Worm (Caenorhabditis elegans) whole organism, L4 larva: ENCODE measurements around the gene C47E8.1.

Experiments
- D1046.2 ChIP-seq: fragments of 200-800 bp; sonication (Bioruptor generic); IDR thresholded peaks from 2 replicates; pipeline ENCODE4 v1.3.6; 2022; ENCODE audit warnings: missing genetic modification characterization, missing compliant biosample characterization
- F10B5.3 ChIP-seq: sonication (generic microtip); optimal IDR thresholded peaks from 2 replicates; lab custom pipeline; 2016; ENCODE audit warnings: mild to moderate bottlenecking, missing genetic modification characterization, missing compliant biosample characterization
- F26F4.8 ChIP-seq: fragments of 200-800 bp; sonication (Bioruptor generic); conservative IDR thresholded peaks from 2 replicates; pipeline ENCODE4 v1.3.6; 2022; ENCODE audit warnings: missing genetic modification characterization, missing compliant biosample characterization
- F37D6.2 ChIP-seq: sonication (generic microtip); optimal IDR thresholded peaks from 2 replicates; lab custom pipeline; 2016; ENCODE audit warnings: mild to moderate bottlenecking, missing genetic modification characterization, missing compliant biosample characterization
- F49E8.2 ChIP-seq: sonication (generic microtip); optimal IDR thresholded peaks from 2 replicates; lab custom pipeline; 2016; ENCODE audit warnings: missing compliant biosample characterization, mild to moderate bottlenecking, missing genetic modification characterization, borderline replicate concordance
- R02D3.7 ChIP-seq: fragments of 150-350 bp; sonication (generic microtip); optimal IDR thresholded peaks from 3 replicates; lab custom pipeline; 2014; ENCODE audit warnings: missing biosample characterization, missing genetic modification characterization
- T26A8.4 ChIP-seq: fragments of 200-800 bp; sonication (Bioruptor generic); IDR thresholded peaks from 2 replicates; pipeline ENCODE4 v1.3.6; 2022; ENCODE audit warnings: missing genetic modification characterization, missing compliant biosample characterization
- Y48G9A.11 ChIP-seq: fragments of 200-800 bp; sonication (Bioruptor generic); IDR thresholded peaks from 2 replicates; pipeline ENCODE4 v1.3.6; 2022; ENCODE audit warnings: missing genetic modification reagents, missing genetic modification characterization, missing compliant biosample characterization
- ama-1 ChIP-seq: fragments of 150-350 bp; optimal IDR thresholded peaks from 2 replicates; lab custom pipeline; 2014; ENCODE audit warnings: inconsistent platforms, mixed read lengths
- arid-1 ChIP-seq: fragments of 200-800 bp; sonication (Bioruptor generic); conservative IDR thresholded peaks from 2 replicates; pipeline ENCODE4 v1.3.6; 2022; ENCODE audit warnings: missing genetic modification reagents, missing genetic modification characterization, missing compliant biosample characterization
- ceh-28 ChIP-seq: fragments of 150-350 bp; optimal IDR thresholded peaks from 2 replicates; lab custom pipeline; 2014; ENCODE audit warnings: missing biosample characterization, missing genetic modification reagents, missing genetic modification characterization
- ceh-44 ChIP-seq: fragments of 200-800 bp; sonication (Bioruptor generic); IDR thresholded peaks from 2 replicates; pipeline ENCODE4 v1.3.6; 2022; ENCODE audit warnings: missing genetic modification reagents, missing genetic modification characterization, missing compliant biosample characterization
- daf-12 ChIP-seq: fragments of 150-350 bp; optimal IDR thresholded peaks from 2 replicates; lab custom pipeline; 2014; ENCODE audit warnings: missing biosample characterization, missing genetic modification reagents, missing genetic modification characterization
- daf-16 ChIP-seq, 3 experiments: sonication (generic microtip); optimal IDR thresholded peaks; 2 replicates each; lab custom pipeline; 2016 to 2017; ENCODE audit warnings: missing genetic modification characterization in 3 of 3, missing genetic modification reagents in 3 of 3, mild to moderate bottlenecking in 2 of 3, missing compliant biosample characterization in 2 of 3, missing biosample characterization in 1 of 3, moderate library complexity in 1 of 3
- daf-8 ChIP-seq: fragments of 200-800 bp; sonication (Bioruptor generic); IDR thresholded peaks from 2 replicates; pipeline ENCODE4 v1.3.6; 2022; ENCODE audit warnings: missing genetic modification characterization, missing compliant biosample characterization
- dmd-6 ChIP-seq: fragments of 200-800 bp; sonication (Bioruptor generic); IDR thresholded peaks from 2 replicates; pipeline ENCODE4 v1.3.6; 2022; ENCODE audit warnings: missing genetic modification reagents, missing genetic modification characterization, missing compliant biosample characterization
- dmd-8 ChIP-seq: fragments of 200-800 bp; sonication (Bioruptor generic); IDR thresholded peaks from 2 replicates; pipeline ENCODE4 v1.3.6; 2022; ENCODE audit warnings: missing genetic modification characterization, missing compliant biosample characterization
- dpl-1 ChIP-seq: fragments of 150-350 bp; optimal IDR thresholded peaks from 2 replicates; lab custom pipeline; 2014; ENCODE audit warnings: missing biosample characterization, missing genetic modification reagents, missing genetic modification characterization
- duxl-1 ChIP-seq: sonication (generic microtip); optimal IDR thresholded peaks from 2 replicates; lab custom pipeline; 2016; ENCODE audit warnings: mild to moderate bottlenecking, missing genetic modification characterization, moderate library complexity, missing compliant biosample characterization; ENCODE audit not compliant: poor library complexity
- dve-1 ChIP-seq: sonication (generic microtip); optimal IDR thresholded peaks from 2 replicates; lab custom pipeline; 2017; ENCODE audit warnings: antibody characterized with exemption, mild to moderate bottlenecking, missing genetic modification characterization, missing compliant biosample characterization; ENCODE audit not compliant: insufficient read depth
- egl-27 ChIP-seq: sonication (generic microtip); optimal IDR thresholded peaks from 3 replicates; lab custom pipeline; 2017; ENCODE audit warnings: missing biosample characterization, missing genetic modification reagents, missing genetic modification characterization
- fkh-10 ChIP-seq: fragments of 150-350 bp; optimal IDR thresholded peaks from 2 replicates; lab custom pipeline; 2014; ENCODE audit warnings: missing biosample characterization, missing genetic modification reagents, missing genetic modification characterization
- hlh-11 ChIP-seq: fragments of 200-800 bp; sonication (Bioruptor generic); optimal IDR thresholded peaks from 2 replicates; lab custom pipeline; 2018; ENCODE audit warnings: mild to moderate bottlenecking, missing genetic modification characterization, missing compliant biosample characterization
- hlh-30 ChIP-seq: sonication (generic microtip); optimal IDR thresholded peaks from 2 replicates; lab custom pipeline; 2017; ENCODE audit warnings: antibody characterized with exemption, mild to moderate bottlenecking, missing genetic modification characterization, missing compliant biosample characterization; ENCODE audit not compliant: insufficient read depth
- lin-29 ChIP-seq: fragments of 200-800 bp; sonication (Bioruptor generic); IDR thresholded peaks from 2 replicates; pipeline ENCODE4 v1.3.6; 2022; ENCODE audit warnings: missing genetic modification reagents, missing genetic modification characterization, missing compliant biosample characterization
- lin-38 ChIP-seq: fragments of 200-800 bp; sonication (Bioruptor generic); IDR thresholded peaks from 2 replicates; pipeline ENCODE4 v1.3.6; 2022; ENCODE audit warnings: missing genetic modification reagents, missing genetic modification characterization, missing compliant biosample characterization
- madf-5 ChIP-seq, 2 experiments: fragments of 200-800 bp; sonication (Bioruptor generic); IDR thresholded peaks; 2 replicates each; pipeline ENCODE4 v1.3.6; 2022; ENCODE audit warnings: missing compliant biosample characterization in 2 of 2, missing genetic modification characterization in 2 of 2
- mes-2 ChIP-seq: sonication (generic microtip); optimal IDR thresholded peaks from 2 replicates; lab custom pipeline; 2016; ENCODE audit warnings: missing genotype, mild to moderate bottlenecking, missing genetic modification characterization, missing compliant biosample characterization; ENCODE audit not compliant: poor library complexity, severe bottlenecking
- nhr-10 ChIP-seq: fragments of 150-350 bp; optimal IDR thresholded peaks from 2 replicates; lab custom pipeline; 2014; ENCODE audit warnings: missing biosample characterization, missing genetic modification characterization
- nhr-237 ChIP-seq: sonication (generic microtip); optimal IDR thresholded peaks from 2 replicates; lab custom pipeline; 2017; ENCODE audit warnings: missing biosample characterization, missing genetic modification characterization
- nhr-28 ChIP-seq: fragments of 150-350 bp; optimal IDR thresholded peaks from 2 replicates; lab custom pipeline; 2014; ENCODE audit warnings: missing biosample characterization, missing genetic modification characterization
- nhr-42 ChIP-seq: fragments of 200-800 bp; sonication (Bioruptor generic); IDR thresholded peaks from 2 replicates; pipeline ENCODE4 v1.3.6; 2022; ENCODE audit warnings: missing genetic modification characterization, missing compliant biosample characterization
- nhr-6 ChIP-seq: fragments of 150-350 bp; optimal IDR thresholded peaks from 2 replicates; lab custom pipeline; 2014; ENCODE audit warnings: missing biosample characterization, missing genetic modification characterization
- pha-4 ChIP-seq, 2 experiments: fragments of 150-350 bp in 1 of 2; fragments of 200-800 bp in 1 of 2; sonication (Bioruptor generic) in 1 of 2; IDR thresholded peaks in 1 of 2; optimal IDR thresholded peaks in 1 of 2; 2 replicates each; pipeline versions ENCODE4 v1.3.6 to Lab custom; 2014 to 2022; ENCODE audit warnings: missing genetic modification characterization in 2 of 2, missing genetic modification reagents in 2 of 2, missing biosample characterization in 1 of 2, missing compliant biosample characterization in 1 of 2
- pqm-1 ChIP-seq: sonication (generic microtip); optimal IDR thresholded peaks from 2 replicates; lab custom pipeline; 2017; ENCODE audit warnings: missing biosample characterization, missing genetic modification characterization
- sdz-12 ChIP-seq: fragments of 200-800 bp; sonication (Bioruptor generic); optimal IDR thresholded peaks from 2 replicates; lab custom pipeline; 2018; ENCODE audit warnings: mild to moderate bottlenecking, missing genetic modification characterization, missing compliant biosample characterization
- set-16 ChIP-seq: fragments of 200-800 bp; sonication (Bioruptor generic); IDR thresholded peaks from 2 replicates; pipeline ENCODE4 v1.3.6; 2022; ENCODE audit warnings: missing genetic modification reagents, missing genetic modification characterization, missing compliant biosample characterization
- skn-1 ChIP-seq: fragments of 150-350 bp; optimal IDR thresholded peaks from 2 replicates; lab custom pipeline; 2014; ENCODE audit warnings: missing biosample characterization, missing genetic modification characterization
- snpc-1.2 ChIP-seq: fragments of 200-800 bp; sonication (Bioruptor generic); IDR thresholded peaks from 2 replicates; pipeline ENCODE4 v1.3.6; 2022; ENCODE audit warnings: missing genetic modification reagents, missing genetic modification characterization, missing compliant biosample characterization
- snpc-4 ChIP-seq: fragments of 150-350 bp; optimal IDR thresholded peaks from 2 replicates; lab custom pipeline; 2014; ENCODE audit warnings: missing biosample characterization, missing genetic modification characterization
- spr-1 ChIP-seq: sonication (generic microtip); optimal IDR thresholded peaks from 2 replicates; lab custom pipeline; 2016; ENCODE audit warnings: mild to moderate bottlenecking, missing genetic modification characterization, missing compliant biosample characterization
- tra-1 ChIP-seq: fragments of 200-800 bp; sonication (Bioruptor generic); IDR thresholded peaks from 2 replicates; pipeline ENCODE4 v1.3.6; 2022; ENCODE audit warnings: missing genetic modification reagents, missing genetic modification characterization, missing compliant biosample characterization
- unc-130 ChIP-seq: sonication (generic microtip); optimal IDR thresholded peaks from 2 replicates; lab custom pipeline; 2016; ENCODE audit warnings: missing genetic modification reagents, missing genetic modification characterization, missing compliant biosample characterization
- unc-62 ChIP-seq, 3 experiments: fragments of 150-350 bp in 1 of 3; sonication (generic microtip); optimal IDR thresholded peaks in 2 of 3; peaks in 1 of 3; 1 replicate in 1 of 3; 2 replicates in 2 of 3; lab custom pipeline; 2014 to 2017; ENCODE audit warnings: missing biosample characterization in 3 of 3, missing genetic modification characterization in 3 of 3, missing genetic modification reagents in 3 of 3, missing genotype in 1 of 3
- zag-1 ChIP-seq: fragments of 150-350 bp; optimal IDR thresholded peaks from 2 replicates; lab custom pipeline; 2014; ENCODE audit warnings: missing biosample characterization, missing genetic modification characterization
- zfp-3 ChIP-seq: fragments of 200-800 bp; sonication (Bioruptor generic); conservative IDR thresholded peaks from 2 replicates; pipeline ENCODE4 v1.3.6; 2022; ENCODE audit warnings: missing genetic modification reagents, missing genetic modification characterization, missing compliant biosample characterization
- ztf-11 ChIP-seq: fragments of 150-350 bp; optimal IDR thresholded peaks from 2 replicates; lab custom pipeline; 2014; ENCODE audit warnings: missing biosample characterization, missing genetic modification characterization

C47E8.1 gene

DNA sequence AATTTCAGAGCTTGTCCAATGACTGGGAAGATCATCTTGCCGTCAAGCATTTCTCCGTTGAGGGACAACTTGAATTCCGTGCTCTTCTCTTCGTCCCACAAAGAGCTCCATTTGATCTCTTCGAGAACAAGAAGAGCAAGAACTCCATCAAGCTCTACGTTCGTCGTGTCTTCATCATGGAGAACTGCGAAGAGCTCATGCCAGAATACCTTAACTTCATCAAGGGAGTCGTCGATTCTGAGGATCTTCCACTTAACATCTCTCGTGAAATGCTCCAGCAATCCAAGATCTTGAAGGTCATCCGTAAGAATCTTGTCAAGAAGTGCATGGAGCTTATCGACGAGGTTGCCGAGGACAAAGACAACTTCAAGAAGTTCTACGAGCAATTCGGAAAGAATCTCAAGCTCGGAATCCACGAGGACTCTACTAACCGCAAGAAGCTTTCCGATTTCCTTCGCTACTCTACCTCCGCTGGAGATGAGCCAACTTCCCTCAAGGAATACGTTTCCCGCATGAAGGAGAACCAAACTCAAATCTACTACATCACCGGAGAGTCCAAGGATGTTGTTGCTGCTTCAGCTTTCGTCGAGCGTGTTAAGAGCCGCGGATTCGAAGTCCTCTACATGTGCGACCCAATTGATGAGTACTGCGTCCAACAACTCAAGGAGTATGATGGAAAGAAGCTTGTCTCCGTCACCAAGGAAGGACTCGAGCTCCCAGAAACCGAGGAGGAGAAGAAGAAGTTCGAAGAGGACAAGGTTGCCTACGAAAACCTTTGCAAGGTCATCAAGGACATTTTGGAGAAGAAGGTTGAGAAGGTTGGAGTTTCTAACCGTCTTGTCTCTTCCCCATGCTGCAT lies 21.5 kb downstream of the C47E8.1 start:
- TF ChIP-seq spr-1 (tag; lab: Kevin White, UChicago): no peak
- TF ChIP-seq T26A8.4 (GFP tag; lab: Robert Waterston, UW): no peak
- no peak for TF ChIP-seq F10B5.3
- no peak for TF ChIP-seq tra-1 (GFP tag; lab: Robert Waterston, UW)
- no peak for TF ChIP-seq mes-2 (tag; lab: Kevin White, UChicago)
- TF ChIP-seq zfp-3: 0 out of 2 replicates have a peak, but pooled peaks have one; percentile 18
- 0 out of 2 replicates have a peak, but pooled peaks have one; percentile 4 for TF ChIP-seq lin-38 (GFP tag; lab: Robert Waterston, UW)
- TF ChIP-seq Y48G9A.11 (GFP tag; lab: Robert Waterston, UW): no peak; the same call in 1 of the 2 replicates
- TF ChIP-seq nhr-10 (tag; lab: Kevin White, UChicago): no peak
- TF ChIP-seq dpl-1 (GFP tag; lab: Kevin White, UChicago): no peak
- 0 out of 2 replicates have a peak, but pooled peaks have one; percentile 8 for TF ChIP-seq dmd-6 (GFP tag; lab: Robert Waterston, UW)
- TF ChIP-seq nhr-28: no peak
- no peak for TF ChIP-seq daf-12
- TF ChIP-seq snpc-4 (tag; lab: Kevin White, UChicago): no peak
- no peak for TF ChIP-seq F37D6.2 (tag; lab: Kevin White, UChicago)
- no peak for TF ChIP-seq hlh-30 (tag; lab: Kevin White, UChicago)
- TF ChIP-seq lin-29: no peak; the same call in 1 of the 2 replicates
- no peak for TF ChIP-seq unc-62 (GFP tag; optimal IDR thresholded peaks at IDR 0.05 in 1 of 2; lab: Kevin White, UChicago)
- TF ChIP-seq unc-62 (tag; optimal IDR thresholded peaks at IDR 0.05; lab: Kevin White, UChicago): no peak
- TF ChIP-seq daf-16 (GFP tag; optimal IDR thresholded peaks at IDR 0.05; lab: Kevin White, UChicago): no peak
- TF ChIP-seq daf-16 (tag; optimal IDR thresholded peaks at IDR 0.05; lab: Kevin White, UChicago): peak; percentile 18
- TF ChIP-seq nhr-6 (tag; lab: Kevin White, UChicago): no peak
- no peak for TF ChIP-seq ceh-44 (GFP tag; lab: Robert Waterston, UW)
- TF ChIP-seq madf-5 (GFP tag; IDR thresholded peaks at IDR 0.05; lab: Robert Waterston, UW): no peak
- TF ChIP-seq ama-1: peak; percentile 71
- TF ChIP-seq daf-8 (GFP tag; lab: Robert Waterston, UW): no peak
- no peak for TF ChIP-seq ztf-11 (tag; lab: Kevin White, UChicago)
- no peak for TF ChIP-seq egl-27
- TF ChIP-seq set-16 (GFP tag; lab: Robert Waterston, UW): no peak; the same call in 1 of the 2 replicates
- TF ChIP-seq fkh-10 (GFP tag; lab: Kevin White, UChicago): no peak
- TF ChIP-seq zag-1: no peak
- no peak for TF ChIP-seq pqm-1 (tag; lab: Kevin White, UChicago)
- no peak for TF ChIP-seq duxl-1
- peak; percentile 24 for TF ChIP-seq dve-1
- no peak for TF ChIP-seq ceh-28 (tag; lab: Kevin White, UChicago)
- no peak for TF ChIP-seq nhr-237 (tag; lab: Kevin White, UChicago)
- TF ChIP-seq nhr-42 (GFP tag; lab: Robert Waterston, UW): 0 out of 2 replicates have a peak, but pooled peaks have one; percentile 4
- peak; percentile 40 for TF ChIP-seq pha-4 (GFP tag; IDR thresholded peaks at IDR 0.05; lab: Robert Waterston, UW)
- no peak for TF ChIP-seq pha-4 (tag; optimal IDR thresholded peaks at IDR 0.05; lab: Kevin White, UChicago)
- TF ChIP-seq snpc-1.2: peak; percentile 25; the same call in 1 of the 2 replicates
- no peak for TF ChIP-seq F49E8.2 (tag; lab: Kevin White, UChicago)
- TF ChIP-seq F26F4.8 (GFP tag; lab: Robert Waterston, UW): no peak
- no peak; the same call in none of the 2 replicates for TF ChIP-seq arid-1
- no peak for TF ChIP-seq D1046.2 (GFP tag; lab: Robert Waterston, UW)
- TF ChIP-seq R02D3.7 (tag; lab: Kevin White, UChicago): no peak
- no peak for TF ChIP-seq hlh-11 (tag; lab: Kevin White, UChicago)
- TF ChIP-seq unc-130 (GFP tag; lab: Kevin White, UChicago): no peak
- TF ChIP-seq dmd-8 (GFP tag; lab: Robert Waterston, UW): no peak
- no peak for TF ChIP-seq sdz-12 (GFP tag; lab: Kevin White, UChicago)
- no peak for TF ChIP-seq skn-1 (tag; lab: Kevin White, UChicago)
